Worm (Caenorhabditis elegans) whole organism, L4 larva: ENCODE results near the gene F43G6.17.

Experiments
- aha-1 ChIP-seq: fragments of 150-350 bp; peaks from one replicate; lab custom pipeline; 2014; ENCODE audit warnings: missing biosample characterization, missing genetic modification characterization
- nhr-28 ChIP-seq: fragments of 150-350 bp; optimal IDR thresholded peaks from 2 replicates; lab custom pipeline; 2014; ENCODE audit warnings: missing biosample characterization, missing genetic modification characterization
- nhr-76 ChIP-seq: fragments of 150-350 bp; optimal IDR thresholded peaks from 2 replicates; lab custom pipeline; 2014; ENCODE audit warnings: missing biosample characterization, missing genetic modification characterization
- nhr-77 ChIP-seq: fragments of 150-350 bp; optimal IDR thresholded peaks from 2 replicates; lab custom pipeline; 2014; ENCODE audit warnings: missing biosample characterization, missing genetic modification characterization
- pha-4 ChIP-seq, 2 experiments: fragments of 150-350 bp in 1 of 2; fragments of 200-800 bp in 1 of 2; sonication (Bioruptor generic) in 1 of 2; IDR thresholded peaks in 1 of 2; optimal IDR thresholded peaks in 1 of 2; 2 replicates each; pipeline versions ENCODE4 v1.3.6 to Lab custom; 2014 to 2022; ENCODE audit warnings: missing genetic modification characterization in 2 of 2, missing genetic modification reagents in 2 of 2, missing biosample characterization in 1 of 2, missing compliant biosample characterization in 1 of 2
- skn-1 ChIP-seq: fragments of 150-350 bp; optimal IDR thresholded peaks from 2 replicates; lab custom pipeline; 2014; ENCODE audit warnings: missing biosample characterization, missing genetic modification characterization
- snpc-4 ChIP-seq: fragments of 150-350 bp; optimal IDR thresholded peaks from 2 replicates; lab custom pipeline; 2014; ENCODE audit warnings: missing biosample characterization, missing genetic modification characterization
- unc-62 ChIP-seq, 3 experiments: fragments of 150-350 bp in 1 of 3; sonication (generic microtip); optimal IDR thresholded peaks in 2 of 3; peaks in 1 of 3; 1 replicate in 1 of 3; 2 replicates in 2 of 3; lab custom pipeline; 2014 to 2017; ENCODE audit warnings: missing biosample characterization in 3 of 3, missing genetic modification characterization in 3 of 3, missing genetic modification reagents in 3 of 3, missing genotype in 1 of 3
- zip-2 ChIP-seq: fragments of 150-350 bp; optimal IDR thresholded peaks from 2 replicates; lab custom pipeline; 2014; ENCODE audit warnings: missing biosample characterization, missing genetic modification characterization

- TF ChIP-seq pha-4 (GFP tag; IDR thresholded peaks at IDR 0.05; lab: Robert Waterston, UW) = no peak
- no peak for TF ChIP-seq pha-4 (tag; optimal IDR thresholded peaks at IDR 0.05; lab: Kevin White, UChicago)
- TF ChIP-seq aha-1 (tag; lab: Kevin White, UChicago) = no peak
- TF ChIP-seq skn-1 (tag; lab: Kevin White, UChicago) = no peak
- TF ChIP-seq nhr-28 (tag; lab: Kevin White, UChicago) = no peak
- TF ChIP-seq unc-62 (GFP tag; optimal IDR thresholded peaks at IDR 0.05 in 1 of 2; lab: Kevin White, UChicago) = peak in 1 of 2 experiments; percentile 43
- no peak for TF ChIP-seq unc-62 (tag; optimal IDR thresholded peaks at IDR 0.05; lab: Kevin White, UChicago)
- no peak for TF ChIP-seq nhr-76 (tag; lab: Kevin White, UChicago)
- no peak for TF ChIP-seq snpc-4 (tag; lab: Kevin White, UChicago)
- TF ChIP-seq nhr-77 (tag; lab: Kevin White, UChicago) = no peak
- TF ChIP-seq zip-2 (tag; lab: Kevin White, UChicago) = no peak
Observed at ce11 chrII:11766472-11766871, 36.1 kb upstream of the F43G6.17 start, which contains the start of gene F44E5.2.
